Fruit fly (Drosophila melanogaster) Kc167 (cell line): ENCODE data around the gene Zip88E.

Source experiments
- Myc ChIP-seq: fragments of >200 bp; optimal IDR thresholded peaks from 2 replicates; lab custom pipeline; 2017; ENCODE audit warnings: missing external identifiers
- h ChIP-seq: fragments of >200 bp; optimal IDR thresholded peaks from 3 replicates; lab custom pipeline; 2018; ENCODE audit warnings: missing external identifiers
- insv ChIP-seq: fragments of >200 bp; optimal IDR thresholded peaks from 3 replicates; lab custom pipeline; 2018; ENCODE audit warnings: missing external identifiers
- psq ChIP-seq: fragments of >200 bp; optimal IDR thresholded peaks from 2 replicates; lab custom pipeline; 2017; ENCODE audit warnings: missing external identifiers
- ttk ChIP-seq: sonication (Bioruptor generic); optimal IDR thresholded peaks from 2 replicates; lab custom pipeline; 2017; ENCODE audit warnings: missing external identifiers

- TF ChIP-seq psq (no peak), h (lab: Kevin White, UChicago) (no peak), Myc (lab: Kevin White, UChicago) (no peak), insv (lab: Kevin White, UChicago) (no peak), ttk (lab: Kevin White, UChicago) (no peak)
These were observed 21.9 kb upstream of the Zip88E start for dm6 chr3R:15246601-15247000.
